Worm (Caenorhabditis elegans) whole organism, L4 larva: ENCODE data around the gene Y43F8B.20.

ENCODE experiments used
- F10B5.3 ChIP-seq: sonication (generic microtip); optimal IDR thresholded peaks from 2 replicates; lab custom pipeline; 2016; ENCODE audit warnings: mild to moderate bottlenecking, missing genetic modification characterization, missing compliant biosample characterization
- F26F4.8 ChIP-seq: fragments of 200-800 bp; sonication (Bioruptor generic); conservative IDR thresholded peaks from 2 replicates; pipeline ENCODE4 v1.3.6; 2022; ENCODE audit warnings: missing genetic modification characterization, missing compliant biosample characterization
- R02D3.7 ChIP-seq: fragments of 150-350 bp; sonication (generic microtip); optimal IDR thresholded peaks from 3 replicates; lab custom pipeline; 2014; ENCODE audit warnings: missing biosample characterization, missing genetic modification characterization
- Y5F2A.4 ChIP-seq: fragments of 200-800 bp; sonication (Bioruptor generic); optimal IDR thresholded peaks from 2 replicates; lab custom pipeline; 2018; ENCODE audit warnings: mild to moderate bottlenecking, missing genetic modification characterization, missing compliant biosample characterization
- ZK337.2 ChIP-seq: fragments of 200-800 bp; sonication (Bioruptor generic); IDR thresholded peaks from 2 replicates; pipeline ENCODE4 v1.3.6; 2022; ENCODE audit warnings: missing genetic modification reagents, missing genetic modification characterization, missing compliant biosample characterization
- ZK546.5 ChIP-seq, 2 experiments: sonication (generic microtip); optimal IDR thresholded peaks; 2 replicates each; lab custom pipeline; 2017; ENCODE audit warnings: missing biosample characterization in 2 of 2, missing genetic modification characterization in 2 of 2
- ama-1 ChIP-seq: fragments of 150-350 bp; optimal IDR thresholded peaks from 2 replicates; lab custom pipeline; 2014; ENCODE audit warnings: inconsistent platforms, mixed read lengths
- arid-1 ChIP-seq: fragments of 200-800 bp; sonication (Bioruptor generic); conservative IDR thresholded peaks from 2 replicates; pipeline ENCODE4 v1.3.6; 2022; ENCODE audit warnings: missing genetic modification reagents, missing genetic modification characterization, missing compliant biosample characterization
- attf-4 ChIP-seq: sonication (generic microtip); optimal IDR thresholded peaks from 3 replicates; lab custom pipeline; 2017; ENCODE audit warnings: missing biosample characterization, missing genetic modification characterization
- ceh-20 ChIP-seq: fragments of 200-800 bp; sonication (Bioruptor generic); IDR thresholded peaks from 2 replicates; pipeline ENCODE4 v1.3.6; 2022; ENCODE audit warnings: missing genetic modification reagents, missing genetic modification characterization, missing compliant biosample characterization
- ceh-44 ChIP-seq: fragments of 200-800 bp; sonication (Bioruptor generic); IDR thresholded peaks from 2 replicates; pipeline ENCODE4 v1.3.6; 2022; ENCODE audit warnings: missing genetic modification reagents, missing genetic modification characterization, missing compliant biosample characterization
- ceh-62 ChIP-seq: sonication (generic microtip); optimal IDR thresholded peaks from 2 replicates; lab custom pipeline; 2017; ENCODE audit warnings: missing biosample characterization, missing genetic modification characterization
- daf-12 ChIP-seq: fragments of 150-350 bp; optimal IDR thresholded peaks from 2 replicates; lab custom pipeline; 2014; ENCODE audit warnings: missing biosample characterization, missing genetic modification reagents, missing genetic modification characterization
- daf-16 ChIP-seq, 3 experiments: sonication (generic microtip); optimal IDR thresholded peaks; 2 replicates each; lab custom pipeline; 2016 to 2017; ENCODE audit warnings: missing genetic modification characterization in 3 of 3, missing genetic modification reagents in 3 of 3, mild to moderate bottlenecking in 2 of 3, missing compliant biosample characterization in 2 of 3, missing biosample characterization in 1 of 3, moderate library complexity in 1 of 3
- duxl-1 ChIP-seq: sonication (generic microtip); optimal IDR thresholded peaks from 2 replicates; lab custom pipeline; 2016; ENCODE audit warnings: mild to moderate bottlenecking, missing genetic modification characterization, moderate library complexity, missing compliant biosample characterization; ENCODE audit not compliant: poor library complexity
- dve-1 ChIP-seq: sonication (generic microtip); optimal IDR thresholded peaks from 2 replicates; lab custom pipeline; 2017; ENCODE audit warnings: antibody characterized with exemption, mild to moderate bottlenecking, missing genetic modification characterization, missing compliant biosample characterization; ENCODE audit not compliant: insufficient read depth
- egl-43 ChIP-seq: fragments of 200-800 bp; sonication (Bioruptor generic); IDR thresholded peaks from 2 replicates; pipeline ENCODE4 v1.3.6; 2022; ENCODE audit warnings: missing genetic modification reagents, missing genetic modification characterization, missing compliant biosample characterization
- fos-1 ChIP-seq: fragments of 150-350 bp; optimal IDR thresholded peaks from 2 replicates; lab custom pipeline; 2014; ENCODE audit warnings: missing biosample characterization, missing genetic modification characterization
- gei-8 ChIP-seq: fragments of 200-800 bp; sonication (Bioruptor generic); optimal IDR thresholded peaks from 2 replicates; lab custom pipeline; 2018; ENCODE audit warnings: mild to moderate bottlenecking, missing genetic modification characterization, missing compliant biosample characterization
- hlh-11 ChIP-seq: fragments of 200-800 bp; sonication (Bioruptor generic); optimal IDR thresholded peaks from 2 replicates; lab custom pipeline; 2018; ENCODE audit warnings: mild to moderate bottlenecking, missing genetic modification characterization, missing compliant biosample characterization
- hlh-30 ChIP-seq: sonication (generic microtip); optimal IDR thresholded peaks from 2 replicates; lab custom pipeline; 2017; ENCODE audit warnings: antibody characterized with exemption, mild to moderate bottlenecking, missing genetic modification characterization, missing compliant biosample characterization; ENCODE audit not compliant: insufficient read depth
- hmg-1.1 ChIP-seq: fragments of 200-800 bp; sonication (Bioruptor generic); IDR thresholded peaks from 2 replicates; pipeline ENCODE4 v1.3.6; 2022; ENCODE audit warnings: missing genetic modification reagents, missing genetic modification characterization, missing compliant biosample characterization
- jun-1 ChIP-seq: fragments of 150-350 bp; optimal IDR thresholded peaks from 2 replicates; lab custom pipeline; 2014; ENCODE audit warnings: missing biosample characterization, missing genetic modification reagents, missing genetic modification characterization
- lim-7 ChIP-seq: fragments of 200-800 bp; sonication (Bioruptor generic); IDR thresholded peaks from 2 replicates; pipeline ENCODE4 v1.3.6; 2022; ENCODE audit warnings: missing genetic modification characterization, missing compliant biosample characterization
- lin-1 ChIP-seq: fragments of 200-800 bp; sonication (Bioruptor generic); IDR thresholded peaks from 2 replicates; pipeline ENCODE4 v1.3.6; 2022; ENCODE audit warnings: missing genetic modification reagents, missing genetic modification characterization, missing compliant biosample characterization
- lir-3 ChIP-seq: sonication (generic microtip); optimal IDR thresholded peaks from 2 replicates; lab custom pipeline; 2016; ENCODE audit warnings: mild to moderate bottlenecking, missing genetic modification characterization, missing compliant biosample characterization
- mdl-1 ChIP-seq, 2 experiments: fragments of 150-350 bp in 1 of 2; sonication (generic microtip) in 1 of 2; optimal IDR thresholded peaks; 2 replicates each; lab custom pipeline; 2014 to 2017; ENCODE audit warnings: missing biosample characterization in 2 of 2, missing genetic modification characterization in 2 of 2
- mep-1 ChIP-seq: fragments of 150-350 bp; sonication (generic microtip); optimal IDR thresholded peaks from 3 replicates; lab custom pipeline; 2014; ENCODE audit warnings: missing biosample characterization, missing genetic modification characterization
- mes-2 ChIP-seq: sonication (generic microtip); optimal IDR thresholded peaks from 2 replicates; lab custom pipeline; 2016; ENCODE audit warnings: missing genotype, mild to moderate bottlenecking, missing genetic modification characterization, missing compliant biosample characterization; ENCODE audit not compliant: poor library complexity, severe bottlenecking
- mxl-3 ChIP-seq: fragments of 200-800 bp; sonication (Bioruptor generic); optimal IDR thresholded peaks from 2 replicates; lab custom pipeline; 2018; ENCODE audit warnings: mild to moderate bottlenecking, missing genetic modification characterization, missing compliant biosample characterization
- nhr-102 ChIP-seq: sonication (generic microtip); optimal IDR thresholded peaks from 2 replicates; lab custom pipeline; 2016; ENCODE audit warnings: mild to moderate bottlenecking, missing genetic modification characterization, moderate library complexity, missing compliant biosample characterization
- nhr-237 ChIP-seq: sonication (generic microtip); optimal IDR thresholded peaks from 2 replicates; lab custom pipeline; 2017; ENCODE audit warnings: missing biosample characterization, missing genetic modification characterization
- nhr-25 ChIP-seq: sonication (generic microtip); optimal IDR thresholded peaks from 2 replicates; lab custom pipeline; 2017; ENCODE audit warnings: missing genetic modification characterization, mild to moderate bottlenecking, missing compliant biosample characterization, antibody characterized with exemption, moderate library complexity, borderline replicate concordance; ENCODE audit not compliant: insufficient read depth
- nhr-41 ChIP-seq: fragments of 200-800 bp; sonication (Bioruptor generic); IDR thresholded peaks from 2 replicates; pipeline ENCODE4 v1.3.6; 2022; ENCODE audit warnings: missing genetic modification reagents, missing genetic modification characterization, missing compliant biosample characterization
- nhr-42 ChIP-seq: fragments of 200-800 bp; sonication (Bioruptor generic); IDR thresholded peaks from 2 replicates; pipeline ENCODE4 v1.3.6; 2022; ENCODE audit warnings: missing genetic modification characterization, missing compliant biosample characterization
- nhr-48 ChIP-seq: sonication (generic microtip); optimal IDR thresholded peaks from 2 replicates; lab custom pipeline; 2016; ENCODE audit warnings: mild to moderate bottlenecking, missing genetic modification characterization, missing compliant biosample characterization
- nhr-76 ChIP-seq: fragments of 150-350 bp; optimal IDR thresholded peaks from 2 replicates; lab custom pipeline; 2014; ENCODE audit warnings: missing biosample characterization, missing genetic modification characterization
- pha-4 ChIP-seq, 2 experiments: fragments of 150-350 bp in 1 of 2; fragments of 200-800 bp in 1 of 2; sonication (Bioruptor generic) in 1 of 2; IDR thresholded peaks in 1 of 2; optimal IDR thresholded peaks in 1 of 2; 2 replicates each; pipeline versions ENCODE4 v1.3.6 to Lab custom; 2014 to 2022; ENCODE audit warnings: missing genetic modification characterization in 2 of 2, missing genetic modification reagents in 2 of 2, missing biosample characterization in 1 of 2, missing compliant biosample characterization in 1 of 2
- rbr-2 ChIP-seq: sonication (generic microtip); optimal IDR thresholded peaks from 2 replicates; lab custom pipeline; 2016; ENCODE audit warnings: missing genotype, missing genetic modification characterization, missing compliant biosample characterization
- set-16 ChIP-seq: fragments of 200-800 bp; sonication (Bioruptor generic); IDR thresholded peaks from 2 replicates; pipeline ENCODE4 v1.3.6; 2022; ENCODE audit warnings: missing genetic modification reagents, missing genetic modification characterization, missing compliant biosample characterization
- snpc-1.2 ChIP-seq: fragments of 200-800 bp; sonication (Bioruptor generic); IDR thresholded peaks from 2 replicates; pipeline ENCODE4 v1.3.6; 2022; ENCODE audit warnings: missing genetic modification reagents, missing genetic modification characterization, missing compliant biosample characterization
- spr-3 ChIP-seq: fragments of 200-800 bp; sonication (Bioruptor generic); optimal IDR thresholded peaks from 2 replicates; lab custom pipeline; 2018; ENCODE audit warnings: mild to moderate bottlenecking, missing genetic modification characterization, missing compliant biosample characterization
- unc-62 ChIP-seq, 3 experiments: fragments of 150-350 bp in 1 of 3; sonication (generic microtip); optimal IDR thresholded peaks in 2 of 3; peaks in 1 of 3; 1 replicate in 1 of 3; 2 replicates in 2 of 3; lab custom pipeline; 2014 to 2017; ENCODE audit warnings: missing biosample characterization in 3 of 3, missing genetic modification characterization in 3 of 3, missing genetic modification reagents in 3 of 3, missing genotype in 1 of 3
- vab-7 ChIP-seq: fragments of 200-800 bp; sonication (Bioruptor generic); IDR thresholded peaks from 2 replicates; pipeline ENCODE4 v1.3.6; 2022; ENCODE audit warnings: missing genetic modification reagents, missing genetic modification characterization, missing compliant biosample characterization
- ztf-11 ChIP-seq: fragments of 150-350 bp; optimal IDR thresholded peaks from 2 replicates; lab custom pipeline; 2014; ENCODE audit warnings: missing biosample characterization, missing genetic modification characterization

Y43F8B.20 gene

ce11 chrV:19540916-19541315 lies 8.7 kb downstream of the Y43F8B.20 start:
- TF ChIP-seq daf-16 (GFP tag; optimal IDR thresholded peaks at IDR 0.05; lab: Kevin White, UChicago), result no peak
- no peak for TF ChIP-seq daf-16 (tag; optimal IDR thresholded peaks at IDR 0.05; lab: Kevin White, UChicago)
- no peak for TF ChIP-seq Y5F2A.4 (GFP tag; lab: Kevin White, UChicago)
- no peak for TF ChIP-seq nhr-76 (tag; lab: Kevin White, UChicago)
- TF ChIP-seq nhr-102 (tag; lab: Kevin White, UChicago), result no peak
- no peak for TF ChIP-seq lin-1 (GFP tag; lab: Robert Waterston, UW)
- peak; percentile 21 for TF ChIP-seq hlh-11
- TF ChIP-seq mes-2 (tag; lab: Kevin White, UChicago), result no peak
- TF ChIP-seq pha-4 (GFP tag; IDR thresholded peaks at IDR 0.05; lab: Robert Waterston, UW), result peak; percentile 43; the same call in 1 of the 2 replicates
- no peak for TF ChIP-seq pha-4 (tag; optimal IDR thresholded peaks at IDR 0.05; lab: Kevin White, UChicago)
- TF ChIP-seq spr-3 (GFP tag; lab: Kevin White, UChicago), result no peak
- no peak for TF ChIP-seq lim-7 (GFP tag; lab: Robert Waterston, UW)
- TF ChIP-seq arid-1 (GFP tag; lab: Robert Waterston, UW), result no peak
- TF ChIP-seq ceh-44 (GFP tag; lab: Robert Waterston, UW), result no peak
- no peak for TF ChIP-seq mep-1 (tag; lab: Kevin White, UChicago)
- TF ChIP-seq ceh-62 (tag; lab: Kevin White, UChicago), result no peak
- TF ChIP-seq R02D3.7 (tag; lab: Kevin White, UChicago), result no peak
- peak; percentile 85 for TF ChIP-seq set-16 (GFP tag; lab: Robert Waterston, UW)
- no peak for TF ChIP-seq unc-62 (GFP tag; optimal IDR thresholded peaks at IDR 0.05 in 1 of 2; lab: Kevin White, UChicago)
- TF ChIP-seq unc-62 (tag; optimal IDR thresholded peaks at IDR 0.05; lab: Kevin White, UChicago), result no peak
- no peak for TF ChIP-seq ZK337.2 (GFP tag; lab: Robert Waterston, UW)

DNA sequence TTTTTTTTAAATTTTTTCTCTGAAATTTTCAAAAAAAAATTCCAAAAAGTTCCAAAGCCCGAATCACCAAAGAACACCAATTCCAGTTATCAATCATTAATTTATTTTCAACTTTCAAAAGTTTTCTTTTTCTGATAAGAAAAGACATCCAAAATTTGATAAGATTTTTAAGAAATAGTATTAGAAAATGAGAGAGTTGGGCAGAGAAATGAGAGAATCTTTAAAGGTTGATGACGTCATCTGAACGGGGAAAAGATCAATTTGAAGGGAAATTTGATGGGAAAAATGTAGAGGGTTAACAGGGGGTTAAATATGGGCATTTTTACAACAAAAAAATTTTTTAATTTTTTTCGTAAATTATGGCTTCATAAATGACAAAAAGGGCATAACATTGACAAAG lies 16.1 kb downstream of the Y43F8B.20 start:
- TF ChIP-seq pha-4 (GFP tag; IDR thresholded peaks at IDR 0.05; lab: Robert Waterston, UW) (no peak), pha-4 (tag; optimal IDR thresholded peaks at IDR 0.05; lab: Kevin White, UChicago) (no peak), mxl-3 (GFP tag; lab: Kevin White, UChicago) (no peak), hlh-30 (peak; percentile 5), mep-1 (tag; lab: Kevin White, UChicago) (no peak), gei-8 (GFP tag; lab: Kevin White, UChicago) (no peak), ztf-11 (tag; lab: Kevin White, UChicago) (no peak), hlh-11 (peak; percentile 75), F26F4.8 (GFP tag; lab: Robert Waterston, UW) (no peak), attf-4 (tag; lab: Kevin White, UChicago) (no peak), nhr-237 (no peak), nhr-76 (tag; lab: Kevin White, UChicago) (no peak), nhr-42 (no peak), arid-1 (GFP tag; lab: Robert Waterston, UW) (no peak), hmg-1.1 (GFP tag; lab: Robert Waterston, UW) (no peak), duxl-1 (no peak), ceh-20 (no peak; the same call in 1 of the 2 replicates), nhr-48 (tag; lab: Kevin White, UChicago) (peak; percentile 59), snpc-1.2 (GFP tag; lab: Robert Waterston, UW) (no peak), F10B5.3 (tag; lab: Kevin White, UChicago) (no peak), ZK546.5 (tag; optimal IDR thresholded peaks at IDR 0.05; lab: Kevin White, UChicago) (no peak), daf-16 (GFP tag; optimal IDR thresholded peaks at IDR 0.05; lab: Kevin White, UChicago) (no peak), daf-16 (tag; optimal IDR thresholded peaks at IDR 0.05; lab: Kevin White, UChicago) (peak; percentile 62), ama-1 (lab: Kevin White, UChicago) (no peak), mdl-1 (tag; optimal IDR thresholded peaks at IDR 0.05; lab: Kevin White, UChicago) (no peak), nhr-41 (GFP tag; lab: Robert Waterston, UW) (no peak), lir-3 (no peak), nhr-25 (tag; lab: Kevin White, UChicago) (no peak), vab-7 (no peak), rbr-2 (no peak), fos-1 (tag; lab: Kevin White, UChicago) (no peak), nhr-102 (tag; lab: Kevin White, UChicago) (peak; percentile 37), ZK337.2 (GFP tag; lab: Robert Waterston, UW) (no peak), daf-12 (tag; lab: Kevin White, UChicago) (no peak), egl-43 (GFP tag; lab: Robert Waterston, UW) (no peak), jun-1 (tag; lab: Kevin White, UChicago) (no peak), dve-1 (tag; lab: Kevin White, UChicago) (peak; percentile 81)
